Worm (Caenorhabditis elegans) whole organism, L1 larva: ENCODE results near the gene T02G5.15.

Experiments
- C16A3.4 ChIP-seq: fragments of 150-350 bp; optimal IDR thresholded peaks from 2 replicates; lab custom pipeline; 2014; ENCODE audit warnings: missing biosample characterization, missing genetic modification characterization
- C34B4.2 ChIP-seq: sonication (generic microtip); optimal IDR thresholded peaks from 2 replicates; lab custom pipeline; 2017; ENCODE audit warnings: mild to moderate bottlenecking, missing genetic modification characterization, missing compliant biosample characterization
- F16B12.6 ChIP-seq: fragments of 150-350 bp; optimal IDR thresholded peaks from 2 replicates; lab custom pipeline; 2014; ENCODE audit warnings: missing biosample characterization, missing genetic modification characterization
- Y116A8C.19 ChIP-seq: sonication (generic microtip); optimal IDR thresholded peaks from 2 replicates; lab custom pipeline; 2016; ENCODE audit warnings: missing compliant biosample characterization, missing genetic modification characterization, borderline replicate concordance
- aha-1 ChIP-seq: fragments of 150-350 bp; optimal IDR thresholded peaks from 2 replicates; lab custom pipeline; 2014; ENCODE audit warnings: missing biosample characterization, missing genetic modification characterization
- aly-2 ChIP-seq: fragments of 150-350 bp; optimal IDR thresholded peaks from 2 replicates; lab custom pipeline; 2014; ENCODE audit warnings: missing biosample characterization, missing genetic modification characterization
- ama-1 ChIP-seq: fragments of 150-350 bp; optimal IDR thresholded peaks from 2 replicates; lab custom pipeline; 2014
- ceh-82 ChIP-seq, 3 experiments: fragments of 150-350 bp in 1 of 3; sonication (generic microtip) in 2 of 3; optimal IDR thresholded peaks; 2 replicates each; lab custom pipeline; 2014 to 2017; ENCODE audit warnings: missing biosample characterization in 3 of 3, missing genetic modification characterization in 3 of 3
- ceh-90 ChIP-seq: sonication (generic microtip); optimal IDR thresholded peaks from 2 replicates; lab custom pipeline; 2016; ENCODE audit warnings: missing genetic modification characterization, missing compliant biosample characterization
- dsc-1 ChIP-seq: sonication (generic microtip); optimal IDR thresholded peaks from 2 replicates; lab custom pipeline; 2016; ENCODE audit warnings: mild to moderate bottlenecking, missing genetic modification characterization, missing compliant biosample characterization
- egl-13 ChIP-seq: sonication (generic microtip); optimal IDR thresholded peaks from 2 replicates; lab custom pipeline; 2016; ENCODE audit warnings: missing genotype, missing genetic modification reagents, missing genetic modification characterization, missing compliant biosample characterization
- elt-3 ChIP-seq, 6 experiments: fragments of 150-350 bp in 1 of 6; sonication (generic microtip); optimal IDR thresholded peaks; 2 replicates each; lab custom pipeline; 2017 to 2018; ENCODE audit warnings: missing biosample characterization in 6 of 6, missing genetic modification characterization in 6 of 6, inconsistent platforms in 1 of 6
- fkh-10 ChIP-seq: sonication (generic microtip); optimal IDR thresholded peaks from 2 replicates; lab custom pipeline; 2017; ENCODE audit warnings: missing biosample characterization, missing genetic modification reagents, missing genetic modification characterization
- fkh-8 ChIP-seq: sonication (generic microtip); optimal IDR thresholded peaks from 2 replicates; lab custom pipeline; 2016; ENCODE audit warnings: mild to moderate bottlenecking, missing genetic modification characterization, missing compliant biosample characterization
- fos-1 ChIP-seq: fragments of 150-350 bp; optimal IDR thresholded peaks from 2 replicates; lab custom pipeline; 2014; ENCODE audit warnings: missing biosample characterization, missing genetic modification characterization
- grh-1 ChIP-seq: fragments of 200-800 bp; sonication (Bioruptor generic); IDR thresholded peaks from 2 replicates; pipeline ENCODE4 v1.3.6; 2022; ENCODE audit warnings: missing genetic modification reagents, missing genetic modification characterization, missing compliant biosample characterization
- hlh-4 ChIP-seq: sonication (generic microtip); optimal IDR thresholded peaks from 2 replicates; lab custom pipeline; 2016; ENCODE audit warnings: mild to moderate bottlenecking, missing genetic modification characterization, missing compliant biosample characterization
- hpl-2 ChIP-seq: fragments of 150-350 bp; optimal IDR thresholded peaks from 2 replicates; lab custom pipeline; 2014; ENCODE audit warnings: missing biosample characterization, missing genetic modification reagents, missing genetic modification characterization
- lin-13 ChIP-seq: fragments of 150-350 bp; optimal IDR thresholded peaks from 2 replicates; lab custom pipeline; 2014; ENCODE audit warnings: missing biosample characterization, missing genetic modification reagents, missing genetic modification characterization
- lin-14 ChIP-seq: fragments of 200-800 bp; sonication (Bioruptor generic); optimal IDR thresholded peaks from 2 replicates; lab custom pipeline; 2018; ENCODE audit warnings: mild to moderate bottlenecking, missing genetic modification characterization, moderate library complexity, missing compliant biosample characterization
- lin-15B ChIP-seq: fragments of 150-350 bp; sonication (generic microtip); optimal IDR thresholded peaks from 3 replicates; lab custom pipeline; 2014; ENCODE audit warnings: missing biosample characterization, missing genetic modification characterization
- lin-35 ChIP-seq, 2 experiments: fragments of 150-350 bp; optimal IDR thresholded peaks; 2 replicates each; lab custom pipeline; 2014; ENCODE audit warnings: missing biosample characterization in 2 of 2, missing genetic modification characterization in 2 of 2, missing genetic modification reagents in 2 of 2
- lin-39 ChIP-seq: fragments of 150-350 bp; optimal IDR thresholded peaks from 2 replicates; lab custom pipeline; 2014; ENCODE audit warnings: missing biosample characterization, missing genetic modification reagents, missing genetic modification characterization
- mab-9 ChIP-seq: fragments of 200-800 bp; sonication (Bioruptor generic); IDR thresholded peaks from 2 replicates; pipeline ENCODE4 v1.3.6; 2022; ENCODE audit warnings: missing genetic modification reagents, missing genetic modification characterization, missing compliant biosample characterization
- mef-2 ChIP-seq: fragments of 150-350 bp; optimal IDR thresholded peaks from 2 replicates; lab custom pipeline; 2014; ENCODE audit warnings: missing biosample characterization, missing genetic modification characterization
- mep-1 ChIP-seq: fragments of 150-350 bp; optimal IDR thresholded peaks from 2 replicates; lab custom pipeline; 2014; ENCODE audit warnings: missing biosample characterization, missing genetic modification characterization
- nhr-11 ChIP-seq: fragments of 150-350 bp; optimal IDR thresholded peaks from 2 replicates; lab custom pipeline; 2014; ENCODE audit warnings: missing biosample characterization, missing genetic modification characterization
- nhr-237 ChIP-seq: fragments of 150-350 bp; optimal IDR thresholded peaks from 2 replicates; lab custom pipeline; 2014; ENCODE audit warnings: missing biosample characterization, missing genetic modification characterization
- nhr-28 ChIP-seq: fragments of 150-350 bp; optimal IDR thresholded peaks from 2 replicates; lab custom pipeline; 2014; ENCODE audit warnings: missing biosample characterization, missing genetic modification characterization
- nhr-71 ChIP-seq: sonication (generic microtip); optimal IDR thresholded peaks from 2 replicates; lab custom pipeline; 2016; ENCODE audit warnings: mild to moderate bottlenecking, missing genetic modification characterization, moderate library complexity, missing compliant biosample characterization
- nhr-77 ChIP-seq: fragments of 150-350 bp; optimal IDR thresholded peaks from 2 replicates; lab custom pipeline; 2014; ENCODE audit warnings: missing biosample characterization, missing genetic modification characterization
- nhr-85 ChIP-seq: sonication (generic microtip); peaks from one replicate; lab custom pipeline; 2016; ENCODE audit warnings: missing genetic modification characterization, inconsistent platforms, missing compliant biosample characterization
- pag-3 ChIP-seq: sonication (generic microtip); optimal IDR thresholded peaks from 2 replicates; lab custom pipeline; 2017; ENCODE audit warnings: missing genetic modification characterization, mild to moderate bottlenecking, missing compliant biosample characterization, antibody characterized with exemption, borderline replicate concordance; ENCODE audit not compliant: insufficient read depth
- pqm-1 ChIP-seq: sonication (generic microtip); optimal IDR thresholded peaks from 3 replicates; lab custom pipeline; 2017; ENCODE audit warnings: missing biosample characterization, missing genetic modification characterization
- rnt-1 ChIP-seq: sonication (generic microtip); optimal IDR thresholded peaks from 2 replicates; lab custom pipeline; 2016; ENCODE audit warnings: mild to moderate bottlenecking, missing genetic modification characterization, moderate library complexity, missing compliant biosample characterization
- sptf-1 ChIP-seq: fragments of 150-350 bp; optimal IDR thresholded peaks from 2 replicates; lab custom pipeline; 2014; ENCODE audit warnings: missing biosample characterization, missing genetic modification characterization
- swsn-7 ChIP-seq: sonication (generic microtip); optimal IDR thresholded peaks from 2 replicates; lab custom pipeline; 2016; ENCODE audit warnings: missing genetic modification characterization, missing compliant biosample characterization
- tbx-2 ChIP-seq: sonication (generic microtip); optimal IDR thresholded peaks from 2 replicates; lab custom pipeline; 2016; ENCODE audit warnings: missing genetic modification characterization, missing compliant biosample characterization
- tlp-1 ChIP-seq: fragments of 150-350 bp; optimal IDR thresholded peaks from 2 replicates; lab custom pipeline; 2014; ENCODE audit warnings: missing biosample characterization, missing genetic modification characterization
- unc-130 ChIP-seq: fragments of 150-350 bp; optimal IDR thresholded peaks from 2 replicates; lab custom pipeline; 2017; ENCODE audit warnings: missing biosample characterization, missing genetic modification characterization, inconsistent platforms
- unc-30 ChIP-seq: sonication (generic microtip); optimal IDR thresholded peaks from 2 replicates; lab custom pipeline; 2017; ENCODE audit warnings: missing biosample characterization, missing genetic modification characterization
- unc-62 ChIP-seq: fragments of 150-350 bp; optimal IDR thresholded peaks from 2 replicates; lab custom pipeline; 2014; ENCODE audit warnings: missing biosample characterization, missing genetic modification reagents, missing genetic modification characterization
- unc-86 ChIP-seq: sonication (generic microtip); optimal IDR thresholded peaks from 2 replicates; lab custom pipeline; 2016; ENCODE audit warnings: missing genetic modification characterization, missing compliant biosample characterization
- unc-98 ChIP-seq: fragments of 200-800 bp; sonication (Bioruptor generic); IDR thresholded peaks from 2 replicates; pipeline ENCODE4 v1.3.6; 2022; ENCODE audit warnings: missing genetic modification characterization, missing compliant biosample characterization
- vab-15 ChIP-seq: sonication (generic microtip); optimal IDR thresholded peaks from 2 replicates; lab custom pipeline; 2017; ENCODE audit warnings: missing genotype, mild to moderate bottlenecking, missing genetic modification characterization, missing compliant biosample characterization
- xbp-1 ChIP-seq: sonication (generic microtip); optimal IDR thresholded peaks from 2 replicates; lab custom pipeline; 2016; ENCODE audit warnings: missing genetic modification characterization, missing compliant biosample characterization

The T02G5.15 gene

DNA sequence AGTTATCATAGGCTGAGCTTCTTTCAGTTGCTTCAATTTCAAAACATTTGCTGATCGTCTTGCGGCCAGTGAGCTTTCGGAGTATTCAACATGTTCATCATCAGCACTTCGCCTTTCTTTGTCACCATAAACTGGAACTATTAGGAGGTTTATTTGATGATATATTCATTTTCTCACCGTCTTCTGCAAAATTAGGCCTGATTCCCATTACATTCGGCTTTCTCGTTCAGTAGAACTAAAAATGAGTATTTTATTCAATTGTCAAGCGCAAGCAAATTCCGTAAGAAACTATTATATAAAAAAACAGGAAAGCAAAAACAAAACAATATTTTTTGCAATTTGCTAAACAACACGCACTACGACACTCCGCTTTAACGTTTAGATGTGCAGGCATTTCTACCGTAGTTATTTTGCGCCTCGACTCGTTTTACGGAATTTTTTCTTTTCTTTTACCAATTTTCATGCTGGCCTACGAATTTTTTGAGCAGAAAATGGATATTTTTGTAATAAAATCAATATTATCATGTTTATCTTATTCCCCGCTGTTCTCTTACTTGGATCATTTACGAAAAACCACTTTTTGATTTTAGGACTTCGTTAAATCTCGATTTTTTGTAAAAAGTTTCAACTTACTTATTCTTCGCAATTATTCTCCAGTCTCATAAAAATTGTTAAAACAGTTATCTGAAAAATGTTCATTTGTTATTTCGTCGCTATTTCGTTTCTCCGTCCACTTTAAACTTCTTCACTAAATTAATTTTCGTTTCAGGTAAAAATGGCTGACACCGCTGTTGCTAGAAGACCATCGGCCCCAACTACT is 20.9 kb downstream of the T02G5.15 start, which contains the start of the genes farl-11 and rpl-33 (continued):
- TF ChIP-seq lin-39 (tag; lab: Kevin White, UChicago) = peak; percentile 30
- no peak for TF ChIP-seq Y116A8C.19 (tag; lab: Kevin White, UChicago)
- TF ChIP-seq nhr-237 (tag; lab: Kevin White, UChicago) = peak; percentile 87
- peak; percentile 77 to 92 (median 80) for TF ChIP-seq ceh-82 (tag; optimal IDR thresholded peaks at IDR 0.05; lab: Kevin White, UChicago)
- TF ChIP-seq sptf-1 (tag; lab: Kevin White, UChicago) = no peak
- TF ChIP-seq unc-62 (GFP tag; lab: Kevin White, UChicago) = no peak
- peak; percentile 87 for TF ChIP-seq nhr-71 (tag; lab: Kevin White, UChicago)
- peak; percentile 89 for TF ChIP-seq unc-130 (tag; lab: Kevin White, UChicago)
- peak; percentile 33 for TF ChIP-seq fkh-10 (GFP tag; lab: Kevin White, UChicago)
- TF ChIP-seq mef-2 (tag; lab: Kevin White, UChicago) = no peak
- peak; percentile 81 for TF ChIP-seq tbx-2 (tag; lab: Kevin White, UChicago)
- peak in 4 of 6 experiments; percentile 14 to 84 (median 61) for TF ChIP-seq elt-3 (tag; optimal IDR thresholded peaks at IDR 0.05; lab: Kevin White, UChicago)
- no peak for TF ChIP-seq mab-9 (GFP tag; lab: Robert Waterston, UW)
- TF ChIP-seq hlh-4 = no peak
- TF ChIP-seq xbp-1 (tag; lab: Kevin White, UChicago) = peak; percentile 81
- peak; percentile 85 for TF ChIP-seq lin-14 (GFP tag; lab: Kevin White, UChicago)
- peak; percentile 89 for TF ChIP-seq fos-1 (tag; lab: Kevin White, UChicago)
- TF ChIP-seq aly-2 = peak; percentile 77
- TF ChIP-seq C16A3.4 = peak; percentile 95
- peak; percentile 78 for TF ChIP-seq rnt-1
- peak; percentile 80 for TF ChIP-seq nhr-77 (tag; lab: Kevin White, UChicago)
- peak; percentile 83 to 93 for TF ChIP-seq lin-35 (GFP tag; optimal IDR thresholded peaks at IDR 0.05; lab: Kevin White, UChicago)
- TF ChIP-seq unc-30 (tag; lab: Kevin White, UChicago) = no peak
- TF ChIP-seq hpl-2 (GFP tag; lab: Kevin White, UChicago) = peak; percentile 52
- no peak for TF ChIP-seq aha-1 (tag; lab: Kevin White, UChicago)
- no peak for TF ChIP-seq unc-98 (GFP tag; lab: Robert Waterston, UW)
- TF ChIP-seq swsn-7 (tag; lab: Kevin White, UChicago) = peak; percentile 76
- no peak for TF ChIP-seq vab-15 (tag; lab: Kevin White, UChicago)
- peak; percentile 79 for TF ChIP-seq lin-13 (GFP tag; lab: Kevin White, UChicago)
- peak; percentile 70 for TF ChIP-seq F16B12.6 (tag; lab: Kevin White, UChicago)
- TF ChIP-seq C34B4.2 (tag; lab: Kevin White, UChicago) = no peak
- TF ChIP-seq pag-3 = no peak
- TF ChIP-seq egl-13 = peak; percentile 34
- peak; percentile 39 for TF ChIP-seq nhr-11 (tag; lab: Kevin White, UChicago)
- TF ChIP-seq, all 84 proteins: peak for 52

DNA sequence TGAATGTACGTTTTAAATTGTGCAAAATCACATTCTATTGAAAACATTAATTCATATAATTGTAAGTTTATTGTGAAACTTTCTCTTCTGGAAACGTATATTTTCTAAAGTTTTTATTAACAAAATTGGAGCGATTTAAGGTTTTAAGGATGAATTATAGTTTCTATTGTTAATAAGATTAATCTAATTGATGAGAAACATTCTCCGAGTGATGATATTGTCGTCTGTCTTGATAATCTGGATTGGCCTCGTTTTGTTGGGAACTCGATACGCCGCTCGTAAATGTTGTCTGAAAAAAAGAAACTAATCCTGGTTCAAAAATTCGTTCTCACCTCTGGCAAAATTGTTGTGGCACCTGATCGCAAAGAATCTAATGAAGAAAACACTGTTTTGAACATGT is 22.2 kb downstream of the T02G5.15 start:
- TF ChIP-seq F16B12.6 (tag; lab: Kevin White, UChicago) (no peak), mep-1 (tag; lab: Kevin White, UChicago) (no peak), tlp-1 (no peak), fos-1 (tag; lab: Kevin White, UChicago) (no peak), dsc-1 (tag; lab: Kevin White, UChicago) (no peak), pqm-1 (tag; lab: Kevin White, UChicago) (no peak), grh-1 (GFP tag; lab: Robert Waterston, UW) (no peak), ceh-90 (tag; lab: Kevin White, UChicago) (no peak), lin-15B (tag; lab: Kevin White, UChicago) (no peak), lin-39 (tag; lab: Kevin White, UChicago) (no peak), nhr-28 (tag; lab: Kevin White, UChicago) (no peak), nhr-85 (tag; lab: Kevin White, UChicago) (no peak), ama-1 (lab: Kevin White, UChicago) (no peak), fkh-10 (GFP tag; lab: Kevin White, UChicago) (no peak), lin-35 (GFP tag; optimal IDR thresholded peaks at IDR 0.05; lab: Kevin White, UChicago) (no peak), unc-86 (tag; lab: Kevin White, UChicago) (no peak), fkh-8 (tag; lab: Kevin White, UChicago) (no peak), pag-3 (no peak), unc-130 (tag; lab: Kevin White, UChicago) (no peak), xbp-1 (tag; lab: Kevin White, UChicago) (no peak)
- TF ChIP-seq, all 84 proteins: peak for 0
